Fruit fly (Drosophila melanogaster) whole organism, embryonic: ENCODE data around the gene PIG-Wb.

ENCODE experiments used
- B-H1 ChIP-seq: fragments of 200-800 bp; sonication (Bioruptor generic); IDR thresholded peaks from 3 replicates; pipeline ENCODE4 v1.3.6; 2022; ENCODE audit warnings: missing biosample characterization, missing genetic modification characterization
- CG11723 ChIP-seq: fragments of 200-800 bp; sonication (Bioruptor generic); optimal IDR thresholded peaks from 2 replicates; lab custom pipeline; 2017; ENCODE audit warnings: missing biosample characterization, mild to moderate bottlenecking, missing genetic modification characterization
- CG14667 ChIP-seq: fragments of 200-800 bp; sonication (Bioruptor generic); IDR thresholded peaks from 2 replicates; pipeline ENCODE4 v1.3.6; 2022; ENCODE audit warnings: missing biosample characterization, missing genetic modification characterization
- CG16863 ChIP-seq: fragments of 200-800 bp; sonication (Bioruptor generic); optimal IDR thresholded peaks from 3 replicates; lab custom pipeline; 2016; ENCODE audit warnings: missing biosample characterization, missing genetic modification characterization
- CG17802 ChIP-seq: fragments of 200-800 bp; sonication (Bioruptor generic); optimal IDR thresholded peaks from 2 replicates; lab custom pipeline; 2018; ENCODE audit warnings: missing biosample characterization, mild to moderate bottlenecking, missing genetic modification characterization, moderate library complexity
- CG18262 ChIP-seq: fragments of 200-800 bp; optimal IDR thresholded peaks from 3 replicates; lab custom pipeline; 2019; ENCODE audit warnings: missing biosample characterization, mild to moderate bottlenecking, missing genetic modification characterization, moderate library complexity
- CG1832 ChIP-seq: fragments of 200-800 bp; sonication (Bioruptor generic); optimal IDR thresholded peaks from 2 replicates; lab custom pipeline; 2017; ENCODE audit warnings: missing biosample characterization, mild to moderate bottlenecking, missing genetic modification characterization, inconsistent platforms
- CG2116 ChIP-seq: fragments of 200-800 bp; sonication (Bioruptor generic); optimal IDR thresholded peaks from 3 replicates; lab custom pipeline; 2018; ENCODE audit warnings: missing biosample characterization, mild to moderate bottlenecking, missing genetic modification characterization
- CG31441 ChIP-seq: fragments of 200-800 bp; sonication (Bioruptor generic); IDR thresholded peaks from 2 replicates; pipeline ENCODE4 v1.3.6; 2022; ENCODE audit warnings: missing biosample characterization, missing genetic modification characterization
- CG32767 ChIP-seq: fragments of 200-800 bp; sonication (Bioruptor generic); IDR thresholded peaks from 2 replicates; pipeline ENCODE4 v1.3.6; 2022; ENCODE audit warnings: missing biosample characterization, missing genetic modification characterization
- CG3407 ChIP-seq: fragments of 200-800 bp; sonication (Bioruptor generic); optimal IDR thresholded peaks from 2 replicates; lab custom pipeline; 2018; ENCODE audit warnings: missing biosample characterization, mild to moderate bottlenecking, missing genetic modification characterization
- CG3847 ChIP-seq: fragments of 200-800 bp; sonication (Bioruptor generic); IDR thresholded peaks from 2 replicates; pipeline ENCODE4 v1.3.6; 2022; ENCODE audit warnings: missing biosample characterization, missing genetic modification characterization
- CG3995 ChIP-seq: fragments of 200-800 bp; sonication (Bioruptor generic); optimal IDR thresholded peaks from 3 replicates; lab custom pipeline; 2016; ENCODE audit warnings: missing biosample characterization, missing genetic modification characterization
- CG43689 ChIP-seq: fragments of 200-800 bp; sonication (Bioruptor generic); IDR thresholded peaks from 2 replicates; pipeline ENCODE4 v1.3.6; 2022; ENCODE audit warnings: missing biosample characterization, missing genetic modification characterization
- CG4424 ChIP-seq: fragments of 200-800 bp; sonication (Bioruptor generic); optimal IDR thresholded peaks from 3 replicates; lab custom pipeline; 2016; ENCODE audit warnings: missing biosample characterization, missing genetic modification characterization
- CG5245 ChIP-seq: fragments of 200-800 bp; sonication (Bioruptor generic); optimal IDR thresholded peaks from 3 replicates; lab custom pipeline; 2016; ENCODE audit warnings: missing biosample characterization, missing genetic modification characterization
- CG6254 ChIP-seq: fragments of 200-800 bp; sonication (Bioruptor generic); optimal IDR thresholded peaks from 3 replicates; lab custom pipeline; 2017; ENCODE audit warnings: mild to moderate bottlenecking, missing biosample characterization, missing genetic modification reagents, missing genetic modification characterization
- CG6854 ChIP-seq: fragments of 200-800 bp; sonication (Bioruptor generic); optimal IDR thresholded peaks from 3 replicates; lab custom pipeline; 2017; ENCODE audit warnings: missing biosample characterization, mild to moderate bottlenecking, missing genetic modification characterization
- CG8765 ChIP-seq: fragments of 200-800 bp; sonication (Bioruptor generic); IDR thresholded peaks from 2 replicates; pipeline ENCODE4 v1.3.6; 2022; ENCODE audit warnings: missing biosample characterization, missing genetic modification characterization
- CG8944 ChIP-seq: fragments of 200-800 bp; sonication (Bioruptor generic); optimal IDR thresholded peaks from 3 replicates; lab custom pipeline; 2016; ENCODE audit warnings: missing biosample characterization, missing genetic modification characterization
- Dref ChIP-seq: fragments of 200-800 bp; sonication (Bioruptor generic); IDR thresholded peaks from 2 replicates; pipeline ENCODE4 v1.3.6; 2022; ENCODE audit warnings: missing biosample characterization, missing genetic modification characterization
- HLH3B ChIP-seq: fragments of 200-800 bp; sonication (Bioruptor generic); IDR thresholded peaks from 2 replicates; pipeline ENCODE4 v1.3.6; 2022; ENCODE audit warnings: missing biosample characterization, missing genetic modification characterization
- Trl ChIP-seq, 3 experiments: fragments of >200 bp in 2 of 3; fragments of 200-800 bp in 1 of 3; sonication (Bioruptor generic) in 1 of 3; optimal IDR thresholded peaks; 2 replicates in 1 of 3; 3 replicates in 2 of 3; lab custom pipeline; 2016 to 2017; ENCODE audit warnings: missing biosample characterization in 1 of 3, missing genetic modification characterization in 1 of 3
- al ChIP-seq: fragments of 200-800 bp; sonication (Bioruptor generic); IDR thresholded peaks from 2 replicates; pipeline ENCODE4 v1.3.6; 2022; ENCODE audit warnings: missing biosample characterization, missing genetic modification characterization
- ara ChIP-seq: fragments of 200-800 bp; sonication (Bioruptor generic); IDR thresholded peaks from 2 replicates; pipeline ENCODE4 v1.3.6; 2022; ENCODE audit warnings: missing biosample characterization, missing genetic modification characterization
- cg ChIP-seq: fragments of 200-800 bp; sonication (Bioruptor generic); optimal IDR thresholded peaks from 3 replicates; lab custom pipeline; 2019; ENCODE audit warnings: missing biosample characterization, mild to moderate bottlenecking, missing genetic modification characterization, moderate library complexity
- crc ChIP-seq: fragments of 200-800 bp; sonication (Bioruptor generic); optimal IDR thresholded peaks from 2 replicates; lab custom pipeline; 2016; ENCODE audit warnings: missing biosample characterization, missing genetic modification characterization
- cwo ChIP-seq: fragments of 200-800 bp; sonication (Bioruptor generic); optimal IDR thresholded peaks from 3 replicates; lab custom pipeline; 2017; ENCODE audit warnings: missing biosample characterization, missing genetic modification characterization, mild to moderate bottlenecking, moderate library complexity, missing genetic modification reagents
- eyg ChIP-seq: fragments of 200-800 bp; sonication (Bioruptor generic); optimal IDR thresholded peaks from 3 replicates; lab custom pipeline; 2016; ENCODE audit warnings: missing biosample characterization, missing genetic modification characterization
- fd64A ChIP-seq: fragments of 200-800 bp; sonication (Bioruptor generic); optimal IDR thresholded peaks from 3 replicates; lab custom pipeline; 2018; ENCODE audit warnings: missing biosample characterization, mild to moderate bottlenecking, missing genetic modification characterization
- ftz-f1 ChIP-seq: fragments of 200-800 bp; sonication (Bioruptor generic); optimal IDR thresholded peaks from 2 replicates; lab custom pipeline; 2016; ENCODE audit warnings: missing biosample characterization, missing genetic modification characterization
- gce ChIP-seq: fragments of 200-800 bp; sonication (Bioruptor generic); IDR thresholded peaks from 3 replicates; pipeline ENCODE4 v1.3.6; 2022; ENCODE audit warnings: missing biosample characterization, missing genetic modification characterization
- grau ChIP-seq: fragments of 200-800 bp; optimal IDR thresholded peaks from 3 replicates; lab custom pipeline; 2019; ENCODE audit warnings: missing biosample characterization, mild to moderate bottlenecking, missing genetic modification characterization, moderate library complexity
- h ChIP-seq: fragments of >200 bp; optimal IDR thresholded peaks from 2 replicates; lab custom pipeline; 2017
- ham ChIP-seq: fragments of 200-800 bp; sonication (Bioruptor generic); IDR thresholded peaks from 2 replicates; pipeline ENCODE4 v1.3.6; 2022; ENCODE audit warnings: missing biosample characterization, missing genetic modification characterization
- hbn ChIP-seq: fragments of 200-800 bp; sonication (Bioruptor generic); IDR thresholded peaks from 2 replicates; pipeline ENCODE4 v1.3.6; 2022; ENCODE audit warnings: missing biosample characterization, missing genetic modification characterization; ENCODE audit not compliant: partially characterized antibody
- klu ChIP-seq: fragments of 200-800 bp; sonication (Bioruptor generic); IDR thresholded peaks from 2 replicates; pipeline ENCODE4 v1.3.6; 2022; ENCODE audit warnings: missing biosample characterization, missing genetic modification characterization
- lab ChIP-seq: fragments of 200-800 bp; sonication (Bioruptor generic); optimal IDR thresholded peaks from 3 replicates; lab custom pipeline; 2017; ENCODE audit warnings: missing biosample characterization, missing genetic modification characterization, mild to moderate bottlenecking, moderate library complexity, missing genetic modification reagents
- lilli ChIP-seq: fragments of 200-800 bp; sonication (Bioruptor generic); optimal IDR thresholded peaks from 3 replicates; lab custom pipeline; 2016; ENCODE audit warnings: missing biosample characterization, missing genetic modification characterization
- maf-S ChIP-seq: fragments of 200-800 bp; sonication (Bioruptor generic); optimal IDR thresholded peaks from 2 replicates; lab custom pipeline; 2016; ENCODE audit warnings: missing biosample characterization, missing genetic modification characterization
- nau ChIP-seq: fragments of 200-800 bp; sonication (Bioruptor generic); optimal IDR thresholded peaks from 3 replicates; lab custom pipeline; 2017; ENCODE audit warnings: missing biosample characterization, mild to moderate bottlenecking, missing genetic modification characterization, missing genetic modification reagents
- pzg ChIP-seq: fragments of 200-800 bp; sonication (Bioruptor generic); optimal IDR thresholded peaks from 3 replicates; lab custom pipeline; 2018; ENCODE audit warnings: missing biosample characterization, mild to moderate bottlenecking, missing genetic modification characterization, moderate library complexity
- ro ChIP-seq: fragments of 200-800 bp; sonication (Bioruptor generic); IDR thresholded peaks from 2 replicates; pipeline ENCODE4 v1.3.6; 2022; ENCODE audit warnings: missing biosample characterization, missing genetic modification characterization
- shn ChIP-seq: fragments of 200-800 bp; sonication (Bioruptor generic); optimal IDR thresholded peaks from 3 replicates; lab custom pipeline; 2016; ENCODE audit warnings: missing biosample characterization, missing genetic modification characterization
- tap ChIP-seq: fragments of 200-800 bp; optimal IDR thresholded peaks from 3 replicates; lab custom pipeline; 2019; ENCODE audit warnings: missing biosample characterization, mild to moderate bottlenecking, missing genetic modification characterization, moderate library complexity
- tll ChIP-seq, 2 experiments: fragments of 200-800 bp in 1 of 2; fragments of >200 bp in 1 of 2; sonication (Bioruptor generic) in 1 of 2; optimal IDR thresholded peaks; 2 replicates each; lab custom pipeline; 2017 to 2019; ENCODE audit warnings: missing biosample characterization in 2 of 2, missing genetic modification characterization in 2 of 2, mild to moderate bottlenecking in 1 of 2, moderate library complexity in 1 of 2
- vfl ChIP-seq: fragments of 200-800 bp; sonication (Bioruptor generic); optimal IDR thresholded peaks from 2 replicates; lab custom pipeline; 2016; ENCODE audit warnings: missing biosample characterization, missing genetic modification characterization
- zen2 ChIP-seq: fragments of 200-800 bp; sonication (Bioruptor generic); IDR thresholded peaks from 3 replicates; pipeline ENCODE4 v1.3.6; 2022; ENCODE audit warnings: missing biosample characterization, missing genetic modification characterization; ENCODE audit not compliant: partially characterized antibody
- zf30C ChIP-seq: fragments of 200-800 bp; sonication (Bioruptor generic); optimal IDR thresholded peaks from 3 replicates; lab custom pipeline; 2018; ENCODE audit warnings: missing biosample characterization, mild to moderate bottlenecking, missing genetic modification characterization

The PIG-Wb gene

dm6 chr3L:1746338-1747199, 8.7 kb upstream of the PIG-Wb start, which contains the start of gene CG13921 (continued):
- TF ChIP-seq lilli (GFP tag; lab: Kevin White, UChicago) (peak; percentile 99), al (peak; percentile 99), CG8765 (GFP tag; lab: Robert Waterston, UW) (peak; percentile 99), CG17802 (tag; lab: Kevin White, UChicago) (peak; percentile 93), lab (GFP tag; lab: Kevin White, UChicago) (peak; percentile 99), CG2116 (GFP tag; lab: Kevin White, UChicago) (peak; percentile 86), vfl (GFP tag; lab: Kevin White, UChicago) (peak; percentile 98), cwo (peak; percentile 95), grau (tag; lab: Kevin White, UChicago) (peak; percentile 97), CG14667 (GFP tag; lab: Robert Waterston, UW) (peak; percentile 99), CG32767 (GFP tag; lab: Robert Waterston, UW) (peak; percentile 98), CG4424 (GFP tag; lab: Kevin White, UChicago) (peak; percentile 100), ara (GFP tag; lab: Robert Waterston, UW) (peak; percentile 100), CG3407 (GFP tag; lab: Kevin White, UChicago) (peak; percentile 98), CG6854 (peak; percentile 96), maf-S (GFP tag; lab: Kevin White, UChicago) (peak; percentile 99), CG18262 (tag; lab: Kevin White, UChicago) (peak; percentile 100), cg (peak; percentile 86), CG16863 (GFP tag; lab: Kevin White, UChicago) (peak; percentile 98), Dref (GFP tag; lab: Robert Waterston, UW) (peak; percentile 46), nau (GFP tag; lab: Kevin White, UChicago) (no peak), CG1832 (GFP tag; lab: Kevin White, UChicago) (no peak), tll (GFP tag; optimal IDR thresholded peaks at IDR 0.05; lab: Kevin White, UChicago) (peak in 1 of 2 experiments; percentile 94), HLH3B (GFP tag; lab: Robert Waterston, UW) (peak; percentile 99), shn (GFP tag; lab: Kevin White, UChicago) (peak; percentile 98), B-H1 (GFP tag; lab: Robert Waterston, UW) (peak; percentile 98), ro (peak; percentile 91), hbn (GFP tag; lab: Robert Waterston, UW) (no peak), CG31441 (GFP tag; lab: Robert Waterston, UW) (peak; percentile 96), Trl (optimal IDR thresholded peaks at IDR 0.05; lab: Kevin White, UChicago) (peak; percentile 32 to 35), Trl (GFP tag; optimal IDR thresholded peaks at IDR 0.05; lab: Kevin White, UChicago) (peak; percentile 100), ftz-f1 (GFP tag; lab: Kevin White, UChicago) (no peak), ham (GFP tag; lab: Robert Waterston, UW) (peak; percentile 96), tap (peak; percentile 98), klu (GFP tag; lab: Robert Waterston, UW) (peak; percentile 99), CG3995 (GFP tag; lab: Kevin White, UChicago) (peak; percentile 86), crc (GFP tag; lab: Kevin White, UChicago) (peak; percentile 99), CG6254 (peak; percentile 97), gce (GFP tag; lab: Robert Waterston, UW) (peak; percentile 98), h (lab: Kevin White, UChicago) (no peak), fd64A (GFP tag; lab: Kevin White, UChicago) (peak; percentile 98), CG11723 (GFP tag; lab: Kevin White, UChicago) (peak; percentile 96), zen2 (GFP tag; lab: Robert Waterston, UW) (no peak), CG43689 (GFP tag; lab: Robert Waterston, UW) (peak; percentile 96), pzg (GFP tag; lab: Kevin White, UChicago) (peak; percentile 31), zf30C (GFP tag; lab: Kevin White, UChicago) (peak; percentile 100), CG3847 (peak; percentile 99), eyg (GFP tag; lab: Kevin White, UChicago) (peak; percentile 98), CG5245 (GFP tag; lab: Kevin White, UChicago) (peak; percentile 100), CG8944 (GFP tag; lab: Kevin White, UChicago) (peak; percentile 99)
